Worm (Caenorhabditis elegans) whole organism, young adult: ENCODE results near the gene Y17D7B.2.

ENCODE experiments used
- D2030.7 ChIP-seq: fragments of 200-800 bp; sonication (Bioruptor generic); IDR thresholded peaks from 2 replicates; pipeline ENCODE4 v1.3.6; 2022; ENCODE audit warnings: missing genetic modification reagents, missing genetic modification characterization, missing compliant biosample characterization
- F57C9.4 ChIP-seq: sonication (generic microtip); optimal IDR thresholded peaks from 2 replicates; lab custom pipeline; 2017; ENCODE audit warnings: mild to moderate bottlenecking, missing genetic modification characterization, missing compliant biosample characterization
- T26A5.8 ChIP-seq: sonication (generic microtip); optimal IDR thresholded peaks from 2 replicates; lab custom pipeline; 2016; ENCODE audit warnings: missing genetic modification characterization, missing compliant biosample characterization
- attf-6 ChIP-seq: fragments of 200-800 bp; sonication (Bioruptor generic); IDR thresholded peaks from 2 replicates; pipeline ENCODE4 v1.3.6; 2022; ENCODE audit warnings: missing genetic modification reagents, missing genetic modification characterization, missing compliant biosample characterization
- ceh-40 ChIP-seq: fragments of 200-800 bp; sonication (Bioruptor generic); IDR thresholded peaks from 2 replicates; pipeline ENCODE4 v1.3.6; 2022; ENCODE audit warnings: missing genetic modification characterization, missing compliant biosample characterization
- hmg-20 ChIP-seq: fragments of 200-800 bp; sonication (Bioruptor generic); IDR thresholded peaks from 2 replicates; pipeline ENCODE4 v1.3.6; 2022; ENCODE audit warnings: missing genetic modification reagents, missing genetic modification characterization, missing compliant biosample characterization
- nfya-1 ChIP-seq: sonication (generic microtip); optimal IDR thresholded peaks from 2 replicates; lab custom pipeline; 2017; ENCODE audit warnings: antibody characterized with exemption, missing compliant biosample characterization, missing genetic modification characterization, borderline replicate concordance; ENCODE audit not compliant: insufficient read depth
- pha-4 ChIP-seq: fragments of 150-350 bp; sonication (generic microtip); optimal IDR thresholded peaks from 2 replicates; lab custom pipeline; 2014; ENCODE audit warnings: missing biosample characterization, missing genetic modification reagents, missing genetic modification characterization
- repo-1 ChIP-seq: sonication (generic microtip); optimal IDR thresholded peaks from 2 replicates; lab custom pipeline; 2017; ENCODE audit warnings: mild to moderate bottlenecking, missing genetic modification characterization, missing compliant biosample characterization
- sptf-2 ChIP-seq: fragments of 200-800 bp; sonication (Bioruptor generic); optimal IDR thresholded peaks from 2 replicates; lab custom pipeline; 2018; ENCODE audit warnings: mild to moderate bottlenecking, missing genetic modification characterization, missing compliant biosample characterization
- unc-130 ChIP-seq: sonication (generic microtip); optimal IDR thresholded peaks from 2 replicates; lab custom pipeline; 2016; ENCODE audit warnings: missing genetic modification reagents, missing genetic modification characterization, missing compliant biosample characterization
- xnd-1 ChIP-seq: sonication (generic microtip); optimal IDR thresholded peaks from 2 replicates; lab custom pipeline; 2016; ENCODE audit warnings: missing genotype, missing genetic modification reagents, missing genetic modification characterization, missing compliant biosample characterization

ce11 chrV:18821569-18821968, 34.0 kb downstream of the Y17D7B.2 start:
- TF ChIP-seq T26A5.8 (tag; lab: Kevin White, UChicago) (no peak), D2030.7 (GFP tag; lab: Robert Waterston, UW) (no peak), unc-130 (no peak), ceh-40 (GFP tag; lab: Robert Waterston, UW) (no peak), repo-1 (tag; lab: Kevin White, UChicago) (no peak), pha-4 (tag; lab: Kevin White, UChicago) (no peak), sptf-2 (GFP tag; lab: Kevin White, UChicago) (no peak), attf-6 (GFP tag; lab: Robert Waterston, UW) (no peak), F57C9.4 (no peak), nfya-1 (tag; lab: Kevin White, UChicago) (no peak), hmg-20 (GFP tag; lab: Robert Waterston, UW) (no peak), xnd-1 (tag; lab: Kevin White, UChicago) (no peak)
